Fruit fly (Drosophila melanogaster) S2 (cell line): ENCODE results near the gene CNMa.

Experiments
- CG8478 ChIP-seq: fragments of >200 bp; optimal IDR thresholded peaks from 2 replicates; lab custom pipeline; 2018
- CTCF ChIP-seq, 2 experiments: fragments of >200 bp; optimal IDR thresholded peaks; 2 replicates each; lab custom pipeline; 2018

Gene CNMa

dm6 chr3L:1831753-1832268, 23.6 kb downstream of the CNMa start, which contains the start of gene Cpr62Ba:
Cpr62Ba (minus strand) TSS chr3L:1831783.
- no peak for TF ChIP-seq CG8478 (lab: Kevin White, UChicago)
- no peak for TF ChIP-seq CTCF (optimal IDR thresholded peaks at IDR 0.05; lab: Kevin White, UChicago)

DNA sequence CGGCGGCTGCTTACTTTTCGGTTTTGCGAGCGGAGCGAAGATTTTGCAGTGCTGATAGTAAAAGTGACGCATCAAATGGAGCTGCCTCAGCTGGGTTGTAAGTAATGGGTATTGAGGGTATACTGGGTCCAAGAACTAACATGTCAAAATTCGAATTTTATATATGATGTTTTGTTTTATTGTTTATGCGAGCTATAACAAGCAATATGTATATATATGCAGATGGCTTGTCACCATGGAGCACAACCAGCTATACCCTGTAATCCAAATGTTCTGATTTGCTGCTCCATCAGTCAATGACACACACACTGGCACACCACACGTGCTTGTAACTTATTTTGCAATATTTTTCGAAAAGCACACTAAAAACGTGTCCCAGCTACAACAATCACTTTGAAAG, 25.9 kb downstream of the CNMa start:
- TF ChIP-seq CG8478 (lab: Kevin White, UChicago) (no peak), CTCF (optimal IDR thresholded peaks at IDR 0.05; lab: Kevin White, UChicago) (no peak)

- TF ChIP-seq CTCF (optimal IDR thresholded peaks at IDR 0.05; lab: Kevin White, UChicago) (no peak), CG8478 (lab: Kevin White, UChicago) (no peak)
Measured at dm6 chr3L:1827809-1828371, 27.5 kb downstream of the CNMa start.

- no peak for TF ChIP-seq CG8478 (lab: Kevin White, UChicago)
- TF ChIP-seq CTCF (optimal IDR thresholded peaks at IDR 0.05; lab: Kevin White, UChicago) = no peak
Measured at dm6 chr3L:1822365-1822764, 33.0 kb downstream of the CNMa start.

DNA sequence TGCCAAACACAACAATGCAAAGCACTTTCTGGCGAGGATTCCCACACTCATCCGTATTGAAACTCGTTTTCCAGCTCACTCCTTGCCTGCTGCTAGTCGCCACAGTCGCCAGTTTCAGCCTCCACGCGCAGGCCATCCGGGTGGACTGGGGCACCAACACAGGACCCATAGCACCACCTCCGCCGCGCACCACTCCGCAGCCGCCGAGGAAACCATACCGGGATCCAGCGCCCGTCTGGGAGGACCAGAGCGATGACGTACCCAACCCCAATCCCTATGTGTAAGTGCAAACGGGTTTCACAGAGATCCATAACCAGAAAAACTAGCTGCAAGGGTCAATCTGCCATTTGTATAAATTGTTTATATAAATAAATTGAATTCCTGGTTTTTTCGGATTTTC, 34.3 kb downstream of the CNMa start:
- no peak for TF ChIP-seq CG8478 (lab: Kevin White, UChicago)
- no peak for TF ChIP-seq CTCF (optimal IDR thresholded peaks at IDR 0.05; lab: Kevin White, UChicago)

DNA sequence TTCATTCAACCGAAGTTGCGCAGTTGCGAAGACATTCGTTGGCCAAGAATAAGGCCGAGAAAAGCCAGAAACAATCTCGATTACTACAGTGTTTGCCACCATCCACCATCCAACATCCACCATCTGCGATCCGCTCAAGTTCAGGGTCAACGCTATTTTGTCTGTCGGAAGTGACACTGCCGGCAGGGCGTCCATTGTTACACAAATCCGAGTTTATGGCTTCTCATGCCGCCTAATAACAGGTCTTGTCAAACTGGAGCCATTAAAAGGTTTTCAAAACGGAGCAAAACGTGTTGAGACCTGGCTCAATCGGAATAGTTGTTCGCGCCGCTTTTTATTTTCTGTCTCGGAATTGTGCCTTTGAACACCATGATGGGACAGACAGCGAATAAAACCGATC, 36.6 kb downstream of the CNMa start:
- TF ChIP-seq CG8478 (lab: Kevin White, UChicago) = no peak
- no peak for TF ChIP-seq CTCF (optimal IDR thresholded peaks at IDR 0.05; lab: Kevin White, UChicago)

- TF ChIP-seq CTCF (optimal IDR thresholded peaks at IDR 0.05; lab: Kevin White, UChicago) (no peak), CG8478 (lab: Kevin White, UChicago) (no peak)
Measured at dm6 chr3L:1817405-1817804, 38.0 kb downstream of the CNMa start.

DNA sequence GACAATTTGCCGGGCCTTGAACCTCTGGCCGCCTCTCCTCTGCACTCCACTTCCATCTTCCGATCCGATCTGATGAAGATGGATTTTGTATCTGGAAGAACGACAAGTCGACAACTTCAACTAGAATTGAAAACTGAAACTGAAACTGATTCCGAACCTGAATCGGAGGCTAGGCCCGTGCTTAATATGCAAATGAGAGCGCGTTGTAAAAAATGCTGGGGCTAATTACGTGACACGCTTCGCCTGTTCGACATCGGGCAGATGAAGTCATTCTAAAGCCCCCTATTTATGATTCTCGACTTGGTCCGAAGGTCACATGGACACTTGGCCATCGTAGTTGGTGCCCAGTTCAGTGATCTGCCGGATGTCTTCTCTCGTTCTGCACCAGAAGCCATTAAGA, 38.8 kb downstream of the CNMa start:
- TF ChIP-seq CTCF (optimal IDR thresholded peaks at IDR 0.05; lab: Kevin White, UChicago) (no peak), CG8478 (lab: Kevin White, UChicago) (no peak)

DNA sequence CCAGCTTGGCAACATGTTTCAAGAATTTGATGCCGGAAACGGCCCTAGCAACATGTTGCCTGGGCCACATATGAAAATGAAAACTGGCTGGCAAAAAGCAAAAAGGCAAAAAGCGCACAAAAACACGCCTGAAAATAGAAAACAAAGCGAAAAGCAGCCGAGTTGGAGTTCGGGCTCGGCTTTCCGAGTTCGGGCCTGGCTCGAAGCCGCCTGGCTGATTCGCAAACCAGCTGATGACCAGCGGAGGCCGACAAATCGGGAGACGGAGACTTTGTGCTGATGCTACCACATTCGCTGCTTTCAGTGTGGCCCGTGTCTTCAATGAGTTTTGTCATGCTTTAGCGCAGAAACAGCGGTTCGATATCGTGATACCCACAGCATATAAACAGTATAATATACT, 45.1 kb downstream of the CNMa start, which contains the start of gene GV1:
GV1 (plus strand) TSS at position 301 of the 400 bp plus-strand sequence.
- TF ChIP-seq CTCF (optimal IDR thresholded peaks at IDR 0.05; lab: Kevin White, UChicago) = no peak
- no peak for TF ChIP-seq CG8478 (lab: Kevin White, UChicago)

dm6 chr3L:1808631-1809030, 46.8 kb downstream of the CNMa start:
- TF ChIP-seq CTCF (optimal IDR thresholded peaks at IDR 0.05; lab: Kevin White, UChicago) (no peak), CG8478 (lab: Kevin White, UChicago) (no peak)

- TF ChIP-seq CG8478 (lab: Kevin White, UChicago) (no peak), CTCF (optimal IDR thresholded peaks at IDR 0.05; lab: Kevin White, UChicago) (no peak)
Measured at dm6 chr3L:1802802-1803201, 52.6 kb downstream of the CNMa start, which contains the start of the genes JTBR and CG42676. JTBR (minus strand) TSS chr3L:1802856. CG42676 (plus strand) TSS chr3L:1803107.
